Fruit fly (Drosophila melanogaster): Measurements from ENCODE around the gene CG42750.

DNA sequence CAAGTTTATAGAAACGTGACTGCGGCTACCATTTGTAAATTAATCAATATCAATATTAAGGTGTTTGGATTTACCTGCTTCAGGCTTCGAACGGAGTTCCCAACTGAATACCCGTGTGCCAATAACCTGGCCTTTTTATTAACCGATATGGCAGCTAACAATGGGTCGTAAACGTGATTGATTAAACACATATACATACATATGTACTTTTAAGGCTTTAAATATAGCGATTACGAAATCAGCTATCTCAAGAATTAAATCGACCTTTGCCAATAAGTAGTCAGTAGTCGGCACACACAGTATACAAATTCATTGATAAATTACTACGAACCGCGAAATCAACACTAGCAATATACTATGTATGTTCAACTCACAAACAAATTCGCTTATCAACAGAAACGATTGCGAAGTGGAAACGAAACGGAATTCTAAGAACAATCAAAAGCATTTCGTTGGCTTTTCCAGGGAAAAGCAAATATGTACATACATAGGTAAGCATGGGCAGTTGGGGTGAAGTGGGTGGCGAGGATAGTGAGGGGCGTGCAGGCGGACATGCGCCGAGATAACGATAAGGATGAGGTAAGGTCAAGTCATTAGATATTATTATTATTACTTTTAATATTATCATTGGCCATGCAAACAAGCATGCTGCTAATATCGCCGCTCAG lies 126.9 kb downstream of the CG42750 start:
- TF ChIP-seq Dll (optimal IDR thresholded peaks at IDR 0.05): no peak
- TF ChIP-seq EcR (GFP tag; optimal IDR thresholded peaks at IDR 0.05): no peak
- TF ChIP-seq psq (optimal IDR thresholded peaks at IDR 0.05): no peak
